Fruit fly (Drosophila melanogaster): ENCODE measurements around the gene ush.

The ush gene

dm6 chr2L:471021-471479, 5.0 kb upstream of the ush start (continued):
- TF ChIP-seq CG1529 (GFP tag; optimal IDR thresholded peaks at IDR 0.05) (peak; percentile 42), Six4 (GFP tag; optimal IDR thresholded peaks at IDR 0.05) (no peak), esg (GFP tag; conservative IDR thresholded peaks at IDR 0.05) (no peak), CG2199 (GFP tag; IDR thresholded peaks at IDR 0.05) (no peak), Eip74EF (GFP tag; optimal IDR thresholded peaks at IDR 0.05) (peak in 1 of 2 experiments; percentile 25), trh (GFP tag; optimal IDR thresholded peaks at IDR 0.05) (peak; percentile 27), CG12942 (GFP tag; optimal IDR thresholded peaks at IDR 0.05) (peak; percentile 0), CG11093 (GFP tag; IDR thresholded peaks at IDR 0.05) (no peak), peb (GFP tag; IDR thresholded peaks at IDR 0.05) (no peak), CG14860 (GFP tag; IDR thresholded peaks at IDR 0.05; ENCODE audit: partially characterized antibody) (no peak), ro (GFP tag; IDR thresholded peaks at IDR 0.05) (no peak), abd-A (tag; optimal IDR thresholded peaks at IDR 0.05) (no peak), CG10209 (GFP tag; optimal IDR thresholded peaks at IDR 0.05) (peak; percentile 67), tio (GFP tag; optimal IDR thresholded peaks at IDR 0.05) (peak; percentile 66), CG6272 (GFP tag; IDR thresholded peaks at IDR 0.05) (no peak), CG8924 (tag; optimal IDR thresholded peaks at IDR 0.05) (peak; percentile 56), NFAT (GFP tag; IDR thresholded peaks at IDR 0.05) (no peak), hb (GFP tag; IDR thresholded peaks at IDR 0.05; ENCODE audit: partially characterized antibody) (no peak), jigr1 (GFP tag; IDR thresholded peaks at IDR 0.05) (no peak), danr (GFP tag; IDR thresholded peaks at IDR 0.05) (no peak), CG11247 (GFP tag; IDR thresholded peaks at IDR 0.05) (no peak), CG9797 (GFP tag; optimal IDR thresholded peaks at IDR 0.05) (no peak), ham (GFP tag; IDR thresholded peaks at IDR 0.05) (no peak), CG5953 (GFP tag; IDR thresholded peaks at IDR 0.05) (no peak), CG4424 (GFP tag; optimal IDR thresholded peaks at IDR 0.05) (peak; percentile 46), BtbVII (GFP tag; optimal IDR thresholded peaks at IDR 0.05) (peak; percentile 59), CG3407 (GFP tag; optimal IDR thresholded peaks at IDR 0.05) (peak; percentile 53), CG17359 (tag; optimal IDR thresholded peaks at IDR 0.05) (peak; percentile 81), CG13775 (GFP tag; optimal IDR thresholded peaks at IDR 0.05) (peak; percentile 61), gsb (GFP tag; IDR thresholded peaks at IDR 0.05) (no peak), Elba2 (GFP tag; optimal IDR thresholded peaks at IDR 0.05) (no peak), CG11085 (GFP tag; IDR thresholded peaks at IDR 0.05) (no peak), CG12391 (tag; optimal IDR thresholded peaks at IDR 0.05) (peak; percentile 81), grn (GFP tag; optimal IDR thresholded peaks at IDR 0.05) (no peak), CG4404 (GFP tag; IDR thresholded peaks at IDR 0.05) (no peak), Dek (tag; optimal IDR thresholded peaks at IDR 0.05) (peak; percentile 19), CG18262 (tag; optimal IDR thresholded peaks at IDR 0.05) (peak; percentile 68), CG4820 (GFP tag; optimal IDR thresholded peaks at IDR 0.05) (peak; percentile 41), ci (GFP tag; IDR thresholded peaks at IDR 0.05) (no peak), ara (GFP tag; IDR thresholded peaks at IDR 0.05) (no peak), CG3163 (GFP tag; optimal IDR thresholded peaks at IDR 0.05) (no peak), schlank (tag; optimal IDR thresholded peaks at IDR 0.05) (no peak), CG8944 (GFP tag; optimal IDR thresholded peaks at IDR 0.05) (no peak), corto (GFP tag; optimal IDR thresholded peaks at IDR 0.05) (no peak), ac (GFP tag; optimal IDR thresholded peaks at IDR 0.05) (no peak), org-1 (GFP tag; optimal IDR thresholded peaks at IDR 0.05) (peak; percentile 51), zen (tag; optimal IDR thresholded peaks at IDR 0.05) (no peak), jumu (GFP tag; optimal IDR thresholded peaks at IDR 0.05) (no peak), PHDP (tag; optimal IDR thresholded peaks at IDR 0.05) (peak; percentile 84), Fer1 (GFP tag; optimal IDR thresholded peaks at IDR 0.05) (peak; percentile 71), Sox102F (GFP tag; optimal IDR thresholded peaks at IDR 0.05) (peak; percentile 87), otp (GFP tag; IDR thresholded peaks at IDR 0.05) (no peak)

Data from whole organism, embryonic.